Fruit fly (Drosophila melanogaster): Measurements from ENCODE around the gene CG12483.

CG12483 gene

DNA sequence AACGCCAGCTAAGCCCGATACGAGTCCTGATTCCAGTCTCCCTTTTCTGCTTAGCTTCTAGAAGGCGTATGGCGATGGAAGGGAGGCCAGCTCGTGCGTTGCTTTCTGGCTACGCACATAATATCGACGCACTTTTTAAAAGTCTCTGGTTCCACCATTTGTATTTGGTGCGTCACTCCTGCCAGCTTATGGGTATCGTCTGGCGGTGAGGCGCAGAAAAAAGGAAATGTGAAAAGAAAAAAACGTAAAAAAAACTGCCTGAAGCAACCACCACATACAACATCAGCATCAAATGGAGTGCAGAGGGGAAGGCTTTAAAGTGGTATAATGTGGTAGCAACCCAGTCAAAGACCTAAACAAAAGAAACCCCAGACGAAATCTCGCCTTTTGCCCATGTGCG is 28.9 kb downstream of the CG12483 start:
- TF ChIP-seq tj (GFP tag; optimal IDR thresholded peaks at IDR 0.05) (no peak), CG7101 (tag; optimal IDR thresholded peaks at IDR 0.05) (no peak), bab1 (GFP tag; optimal IDR thresholded peaks at IDR 0.05) (no peak)

DNA sequence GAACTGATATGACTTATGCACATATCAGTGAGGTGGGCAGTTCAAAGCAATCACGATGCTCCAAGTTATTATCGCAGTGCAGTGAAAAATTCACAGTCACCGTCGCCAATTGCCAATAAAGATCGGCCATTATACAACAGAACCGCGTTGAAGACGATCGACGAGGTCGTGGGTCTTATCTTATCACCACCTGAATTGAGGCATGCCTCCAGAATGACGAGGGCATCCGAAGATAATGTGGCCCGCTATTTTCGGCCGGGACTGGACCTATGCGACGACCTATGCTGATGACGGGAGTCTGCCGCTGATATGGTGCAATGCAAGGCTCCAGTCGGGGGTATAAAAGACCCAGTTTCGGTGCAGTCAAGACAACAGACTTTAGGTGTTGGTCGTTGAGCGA is 32.1 kb downstream of the CG12483 start, which contains the start of gene Lsp1gamma:
Lsp1gamma (plus strand) TSS at position 368 of the 400 bp plus-strand sequence.
- TF ChIP-seq cic (GFP tag; optimal IDR thresholded peaks at IDR 0.05) (no peak), CG1620 (GFP tag; optimal IDR thresholded peaks at IDR 0.05) (no peak), Crg-1 (GFP tag; optimal IDR thresholded peaks at IDR 0.05) (no peak), bab1 (GFP tag; optimal IDR thresholded peaks at IDR 0.05) (no peak), CG7045 (GFP tag; optimal IDR thresholded peaks at IDR 0.05) (no peak), Hr96 (GFP tag; optimal IDR thresholded peaks at IDR 0.05) (no peak), pad (GFP tag; optimal IDR thresholded peaks at IDR 0.05) (no peak), toe (GFP tag; optimal IDR thresholded peaks at IDR 0.05) (no peak)

DNA sequence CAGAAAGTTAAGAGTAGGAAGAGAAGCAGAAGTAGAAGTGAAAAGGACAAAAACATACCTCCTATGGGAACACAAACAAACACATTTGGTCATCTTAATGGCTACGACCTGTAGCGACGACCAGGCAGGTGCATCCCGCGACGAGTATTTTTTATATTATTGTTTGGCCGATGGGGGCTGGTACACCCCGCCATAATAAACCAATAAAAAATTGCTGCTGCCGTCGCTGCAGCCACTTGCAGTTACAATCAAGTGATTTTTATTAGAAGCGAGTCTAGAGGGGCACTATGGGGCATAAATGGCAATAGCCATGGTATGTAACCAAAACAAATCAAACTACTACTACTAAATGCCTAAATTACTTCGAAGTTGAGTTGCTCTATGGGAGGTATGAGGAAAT is 37.7 kb downstream of the CG12483 start:
- TF ChIP-seq CG33017 (tag; optimal IDR thresholded peaks at IDR 0.05) (no peak), Mnt (GFP tag; optimal IDR thresholded peaks at IDR 0.05) (no peak), cnc (optimal IDR thresholded peaks at IDR 0.05) (no peak), CG11617 (GFP tag; optimal IDR thresholded peaks at IDR 0.05) (no peak), bab1 (GFP tag; optimal IDR thresholded peaks at IDR 0.05) (no peak), CG1620 (GFP tag; optimal IDR thresholded peaks at IDR 0.05) (no peak), CG5204 (GFP tag; optimal IDR thresholded peaks at IDR 0.05) (no peak), Clk (GFP tag; optimal IDR thresholded peaks at IDR 0.05) (no peak), pad (GFP tag; optimal IDR thresholded peaks at IDR 0.05) (no peak), tj (GFP tag; optimal IDR thresholded peaks at IDR 0.05) (no peak), ovo (GFP tag; optimal IDR thresholded peaks at IDR 0.05) (no peak), toe (GFP tag; optimal IDR thresholded peaks at IDR 0.05) (no peak), CG7045 (GFP tag; optimal IDR thresholded peaks at IDR 0.05) (no peak), CG7101 (tag; optimal IDR thresholded peaks at IDR 0.05) (no peak), Hr96 (GFP tag; optimal IDR thresholded peaks at IDR 0.05) (no peak), Crg-1 (GFP tag; optimal IDR thresholded peaks at IDR 0.05) (no peak), kay (GFP tag; ENCODE audit: borderline replicate concordance) (no peak), CG14711 (tag; optimal IDR thresholded peaks at IDR 0.05) (no peak), cic (GFP tag; optimal IDR thresholded peaks at IDR 0.05) (no peak)

DNA sequence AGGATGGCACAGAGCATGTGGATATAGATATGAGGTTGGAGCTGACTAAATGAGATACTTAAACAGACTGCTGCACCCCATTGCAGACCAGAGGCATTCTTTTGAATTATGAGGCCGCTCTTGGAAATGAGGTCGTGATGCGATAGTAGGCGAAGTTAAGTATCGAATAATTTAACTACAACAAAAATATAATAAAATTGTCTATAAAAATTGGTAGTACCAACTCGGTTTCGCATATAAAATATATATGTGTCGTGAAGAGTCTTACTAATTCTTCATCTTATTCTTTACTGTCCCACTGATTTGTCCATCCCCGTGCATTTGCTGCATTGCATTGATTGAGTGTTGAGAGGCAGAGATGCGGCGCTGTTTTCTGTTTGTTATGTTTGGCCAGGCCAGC is 38.1 kb downstream of the CG12483 start:
- TF ChIP-seq CG7101 (tag; optimal IDR thresholded peaks at IDR 0.05) (no peak), cnc (optimal IDR thresholded peaks at IDR 0.05) (no peak), cic (GFP tag; optimal IDR thresholded peaks at IDR 0.05) (no peak), CG1620 (GFP tag; optimal IDR thresholded peaks at IDR 0.05) (no peak), CG7045 (GFP tag; optimal IDR thresholded peaks at IDR 0.05) (no peak), CG5204 (GFP tag; optimal IDR thresholded peaks at IDR 0.05) (no peak), CG12768 (GFP tag; optimal IDR thresholded peaks at IDR 0.05) (no peak), CG14711 (tag; optimal IDR thresholded peaks at IDR 0.05) (no peak), kay (GFP tag; ENCODE audit: borderline replicate concordance) (no peak), Mnt (GFP tag; optimal IDR thresholded peaks at IDR 0.05) (no peak), Clk (GFP tag; optimal IDR thresholded peaks at IDR 0.05) (no peak), toe (GFP tag; optimal IDR thresholded peaks at IDR 0.05) (no peak), Crg-1 (GFP tag; optimal IDR thresholded peaks at IDR 0.05) (no peak), ovo (GFP tag; optimal IDR thresholded peaks at IDR 0.05) (no peak), tj (GFP tag; optimal IDR thresholded peaks at IDR 0.05) (no peak), Hr96 (GFP tag; optimal IDR thresholded peaks at IDR 0.05) (no peak), CG33017 (tag; optimal IDR thresholded peaks at IDR 0.05) (no peak), pad (GFP tag; optimal IDR thresholded peaks at IDR 0.05) (no peak), bab1 (GFP tag; optimal IDR thresholded peaks at IDR 0.05) (no peak)

DNA sequence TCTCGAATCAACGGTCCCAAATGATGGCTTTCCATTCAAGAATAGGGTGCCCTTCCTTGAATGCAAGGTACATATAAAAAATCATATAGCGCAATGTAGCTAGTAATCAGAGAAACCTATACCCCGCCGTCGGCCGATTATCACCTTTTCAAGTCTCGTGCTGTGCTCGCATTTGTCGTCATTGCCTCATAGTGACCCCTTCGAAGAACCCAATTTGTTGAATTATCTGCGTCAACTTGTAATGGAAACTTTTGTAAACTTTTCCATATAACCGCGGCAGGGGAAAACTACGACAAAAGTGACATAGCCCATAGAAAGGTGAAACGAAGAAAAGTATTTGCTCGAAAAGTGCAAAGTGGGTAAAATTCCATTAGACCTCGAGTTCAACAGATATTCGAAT is 40.5 kb downstream of the CG12483 start:
- no peak for TF ChIP-seq bab1 (GFP tag; optimal IDR thresholded peaks at IDR 0.05)
- no peak for TF ChIP-seq pad (GFP tag; optimal IDR thresholded peaks at IDR 0.05)

DNA sequence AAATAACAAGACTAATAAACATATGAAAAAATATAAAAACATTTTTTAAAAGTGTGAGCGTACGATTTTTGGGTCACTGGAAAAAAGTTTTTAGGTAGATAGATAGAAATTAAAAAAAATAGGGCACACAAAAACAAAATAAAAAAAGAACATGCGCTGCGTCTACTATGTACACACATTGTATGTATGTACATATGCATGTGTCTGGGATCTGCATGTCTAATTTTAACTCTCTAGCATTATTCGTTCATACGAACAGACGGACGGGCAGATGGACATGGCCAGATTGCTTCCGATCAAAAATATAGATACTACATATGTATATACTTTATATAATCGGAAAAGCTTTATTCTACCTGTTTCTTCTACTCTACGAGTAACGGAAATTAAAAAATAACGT is 41.6 kb downstream of the CG12483 start:
- TF ChIP-seq CG11617 (GFP tag; optimal IDR thresholded peaks at IDR 0.05) (no peak), Crg-1 (GFP tag; optimal IDR thresholded peaks at IDR 0.05) (no peak), Hr96 (GFP tag; optimal IDR thresholded peaks at IDR 0.05) (no peak), pad (GFP tag; optimal IDR thresholded peaks at IDR 0.05) (no peak), CG14711 (tag; optimal IDR thresholded peaks at IDR 0.05) (no peak), CG7101 (tag; optimal IDR thresholded peaks at IDR 0.05) (no peak), cnc (optimal IDR thresholded peaks at IDR 0.05) (no peak), CG5204 (GFP tag; optimal IDR thresholded peaks at IDR 0.05) (no peak)

DNA sequence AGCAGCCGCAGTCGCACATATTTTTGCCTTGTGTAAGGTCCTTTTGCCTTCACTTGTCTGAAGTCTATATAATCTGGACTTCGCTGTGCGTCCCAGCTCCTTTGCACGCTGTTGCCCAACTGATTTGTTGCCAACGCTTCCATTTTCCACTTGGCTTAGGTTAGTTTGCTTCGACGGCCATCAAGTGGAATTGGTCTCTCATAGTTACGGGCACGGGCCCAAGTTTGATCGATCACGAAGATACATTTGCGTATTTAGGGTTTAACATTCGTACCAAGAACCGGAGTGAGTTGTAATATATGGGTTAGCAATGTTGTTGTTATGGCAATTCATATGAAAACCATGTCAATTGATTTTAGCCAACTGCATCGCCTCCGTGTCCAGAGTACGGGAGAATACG is 43.5 kb downstream of the CG12483 start, which contains the start of gene CG43149:
CG43149 (minus strand) TSS at position 101 of the 400 bp plus-strand sequence.
- TF ChIP-seq toe (GFP tag; optimal IDR thresholded peaks at IDR 0.05) (no peak), Crg-1 (GFP tag; optimal IDR thresholded peaks at IDR 0.05) (no peak), bab1 (GFP tag; optimal IDR thresholded peaks at IDR 0.05) (no peak), tj (GFP tag; optimal IDR thresholded peaks at IDR 0.05) (no peak), Hr96 (GFP tag; optimal IDR thresholded peaks at IDR 0.05) (no peak), CG7045 (GFP tag; optimal IDR thresholded peaks at IDR 0.05) (no peak), cic (GFP tag; optimal IDR thresholded peaks at IDR 0.05) (no peak), CG33017 (tag; optimal IDR thresholded peaks at IDR 0.05) (no peak), kay (GFP tag; ENCODE audit: borderline replicate concordance) (no peak), CG11617 (GFP tag; optimal IDR thresholded peaks at IDR 0.05) (no peak), CG14711 (tag; optimal IDR thresholded peaks at IDR 0.05) (no peak), ovo (GFP tag; optimal IDR thresholded peaks at IDR 0.05) (no peak), CG12768 (GFP tag; optimal IDR thresholded peaks at IDR 0.05) (no peak), Clk (GFP tag; optimal IDR thresholded peaks at IDR 0.05) (no peak), Mnt (GFP tag; optimal IDR thresholded peaks at IDR 0.05) (no peak), CG7101 (tag; optimal IDR thresholded peaks at IDR 0.05) (no peak)

Measured in whole organism, adult.